Fruit fly (Drosophila melanogaster) whole organism, embryonic: ENCODE data around the gene CG10035.

ENCODE experiments used
- Abd-B ChIP-seq: fragments of 200-800 bp; sonication (Bioruptor generic); optimal IDR thresholded peaks from 2 replicates; lab custom pipeline; 2018; ENCODE audit warnings: missing biosample characterization, mild to moderate bottlenecking, missing genetic modification characterization, moderate library complexity
- CG10431 ChIP-seq: fragments of 200-800 bp; sonication (Bioruptor generic); optimal IDR thresholded peaks from 3 replicates; lab custom pipeline; 2018; ENCODE audit warnings: missing biosample characterization, mild to moderate bottlenecking, missing genetic modification characterization
- CG11560 ChIP-seq: fragments of 200-800 bp; sonication (Bioruptor generic); IDR thresholded peaks from 3 replicates; pipeline ENCODE4 v1.3.6; 2022; ENCODE audit warnings: missing biosample characterization, missing genetic modification characterization
- CG11723 ChIP-seq: fragments of 200-800 bp; sonication (Bioruptor generic); optimal IDR thresholded peaks from 2 replicates; lab custom pipeline; 2017; ENCODE audit warnings: missing biosample characterization, mild to moderate bottlenecking, missing genetic modification characterization
- CG12071 ChIP-seq: fragments of 200-800 bp; sonication (Bioruptor generic); optimal IDR thresholded peaks from 3 replicates; lab custom pipeline; 2018; ENCODE audit warnings: missing biosample characterization, mild to moderate bottlenecking, missing genetic modification characterization
- CG12155 ChIP-seq: fragments of 200-800 bp; sonication (Bioruptor generic); optimal IDR thresholded peaks from 3 replicates; lab custom pipeline; 2016; ENCODE audit warnings: missing biosample characterization, missing genetic modification characterization
- CG13287 ChIP-seq: fragments of 200-800 bp; sonication (Bioruptor generic); IDR thresholded peaks from 2 replicates; pipeline ENCODE4 v1.3.6; 2022; ENCODE audit warnings: missing biosample characterization, missing genetic modification characterization; ENCODE audit not compliant: partially characterized antibody
- CG13624 ChIP-seq: fragments of 200-800 bp; sonication (Bioruptor generic); optimal IDR thresholded peaks from 2 replicates; lab custom pipeline; 2016; ENCODE audit warnings: missing biosample characterization, missing genetic modification characterization
- CG15073 ChIP-seq: fragments of 200-800 bp; sonication (Bioruptor generic); optimal IDR thresholded peaks from 2 replicates; lab custom pipeline; 2016; ENCODE audit warnings: missing biosample characterization, missing genetic modification characterization
- CG17328 ChIP-seq: fragments of 200-800 bp; sonication (Bioruptor generic); IDR thresholded peaks from 2 replicates; pipeline ENCODE4 v1.3.6; 2022; ENCODE audit warnings: missing biosample characterization, missing genetic modification characterization
- CG17568 ChIP-seq: fragments of 200-800 bp; sonication (Bioruptor generic); optimal IDR thresholded peaks from 2 replicates; lab custom pipeline; 2018; ENCODE audit warnings: missing biosample characterization, mild to moderate bottlenecking, missing genetic modification characterization, moderate library complexity
- CG18262 ChIP-seq: fragments of 200-800 bp; optimal IDR thresholded peaks from 3 replicates; lab custom pipeline; 2019; ENCODE audit warnings: missing biosample characterization, mild to moderate bottlenecking, missing genetic modification characterization, moderate library complexity
- CG32767 ChIP-seq: fragments of 200-800 bp; sonication (Bioruptor generic); IDR thresholded peaks from 2 replicates; pipeline ENCODE4 v1.3.6; 2022; ENCODE audit warnings: missing biosample characterization, missing genetic modification characterization
- CG34224 ChIP-seq: fragments of 200-800 bp; sonication (Bioruptor generic); IDR thresholded peaks from 3 replicates; pipeline ENCODE4 v1.3.6; 2022; ENCODE audit warnings: missing biosample characterization, missing genetic modification characterization; ENCODE audit not compliant: partially characterized antibody
- CG3995 ChIP-seq: fragments of 200-800 bp; sonication (Bioruptor generic); optimal IDR thresholded peaks from 3 replicates; lab custom pipeline; 2016; ENCODE audit warnings: missing biosample characterization, missing genetic modification characterization
- CG5180 ChIP-seq: fragments of 200-800 bp; sonication (Bioruptor generic); optimal IDR thresholded peaks from 3 replicates; lab custom pipeline; 2017; ENCODE audit warnings: missing biosample characterization, missing genetic modification characterization, mild to moderate bottlenecking, moderate library complexity, missing genetic modification reagents
- CG5953 ChIP-seq: fragments of 200-800 bp; sonication (Bioruptor generic); IDR thresholded peaks from 2 replicates; pipeline ENCODE4 v1.3.6; 2022; ENCODE audit warnings: missing biosample characterization, missing genetic modification characterization
- CG7928 ChIP-seq: fragments of 200-800 bp; sonication (Bioruptor generic); optimal IDR thresholded peaks from 2 replicates; lab custom pipeline; 2017; ENCODE audit warnings: missing biosample characterization, mild to moderate bottlenecking, missing genetic modification characterization
- Dad ChIP-seq: fragments of 200-800 bp; sonication (Bioruptor generic); optimal IDR thresholded peaks from 3 replicates; lab custom pipeline; 2016; ENCODE audit warnings: missing biosample characterization, missing genetic modification characterization
- HLHmδ ChIP-seq: fragments of 200-800 bp; sonication (Bioruptor generic); optimal IDR thresholded peaks from 2 replicates; lab custom pipeline; 2018; ENCODE audit warnings: missing biosample characterization, mild to moderate bottlenecking, missing genetic modification characterization, moderate library complexity
- Hr51 ChIP-seq, 2 experiments: fragments of 200-800 bp; sonication (Bioruptor generic); optimal IDR thresholded peaks; 2 replicates in 1 of 2; 3 replicates in 1 of 2; lab custom pipeline; 2016 to 2018; ENCODE audit warnings: missing biosample characterization in 2 of 2, missing genetic modification characterization in 2 of 2, mild to moderate bottlenecking in 1 of 2, moderate library complexity in 1 of 2
- Hsf ChIP-seq: fragments of 200-800 bp; sonication (Bioruptor generic); optimal IDR thresholded peaks from 3 replicates; lab custom pipeline; 2016; ENCODE audit warnings: missing biosample characterization, missing genetic modification characterization
- Lpt ChIP-seq: fragments of >200 bp; optimal IDR thresholded peaks from 2 replicates; lab custom pipeline; 2018; ENCODE audit warnings: missing biosample characterization, missing genetic modification characterization
- MESR4 ChIP-seq: fragments of 200-800 bp; sonication (Bioruptor generic); optimal IDR thresholded peaks from 2 replicates; lab custom pipeline; 2018; ENCODE audit warnings: missing biosample characterization, mild to moderate bottlenecking, missing genetic modification characterization, moderate library complexity
- Mad ChIP-seq: fragments of 200-800 bp; sonication (Bioruptor generic); optimal IDR thresholded peaks from 2 replicates; lab custom pipeline; 2016; ENCODE audit warnings: missing biosample characterization, missing genetic modification characterization
- Rfx ChIP-seq: fragments of 200-800 bp; sonication (Bioruptor generic); IDR thresholded peaks from 2 replicates; pipeline ENCODE4 v1.3.6; 2022; ENCODE audit warnings: missing biosample characterization, missing genetic modification characterization
- Sry-δ ChIP-seq: fragments of 200-800 bp; sonication (Bioruptor generic); optimal IDR thresholded peaks from 2 replicates; lab custom pipeline; 2016; ENCODE audit warnings: missing biosample characterization, missing genetic modification characterization
- cato ChIP-seq: fragments of 200-800 bp; sonication (Bioruptor generic); optimal IDR thresholded peaks from 2 replicates; lab custom pipeline; 2016; ENCODE audit warnings: missing biosample characterization, missing genetic modification characterization, borderline replicate concordance
- dati ChIP-seq: fragments of 200-800 bp; sonication (Bioruptor generic); IDR thresholded peaks from 2 replicates; pipeline ENCODE4 v1.3.6; 2022; ENCODE audit warnings: missing biosample characterization, missing genetic modification characterization
- dimm ChIP-seq: fragments of 200-800 bp; sonication (Bioruptor generic); IDR thresholded peaks from 2 replicates; pipeline ENCODE4 v1.3.6; 2022; ENCODE audit warnings: missing biosample characterization, missing genetic modification characterization
- fru ChIP-seq: fragments of >200 bp; optimal IDR thresholded peaks from 2 replicates; lab custom pipeline; 2017
- gce ChIP-seq: fragments of 200-800 bp; sonication (Bioruptor generic); IDR thresholded peaks from 3 replicates; pipeline ENCODE4 v1.3.6; 2022; ENCODE audit warnings: missing biosample characterization, missing genetic modification characterization
- gsb-n ChIP-seq: fragments of 200-800 bp; sonication (Bioruptor generic); optimal IDR thresholded peaks from 3 replicates; lab custom pipeline; 2018; ENCODE audit warnings: missing biosample characterization, mild to moderate bottlenecking, missing genetic modification characterization
- gt ChIP-seq: fragments of 200-800 bp; sonication (Bioruptor generic); IDR thresholded peaks from 2 replicates; pipeline ENCODE4 v1.3.6; 2022; ENCODE audit warnings: missing biosample characterization, missing genetic modification characterization
- hkb ChIP-seq, 2 experiments: fragments of 200-800 bp in 1 of 2; fragments of >200 bp in 1 of 2; sonication (Bioruptor generic) in 1 of 2; IDR thresholded peaks in 1 of 2; optimal IDR thresholded peaks in 1 of 2; 2 replicates each; pipeline versions ENCODE4 v1.3.6 to Lab custom; 2017 to 2022; ENCODE audit warnings: missing biosample characterization in 1 of 2, missing genetic modification characterization in 1 of 2
- lmd ChIP-seq: fragments of 200-800 bp; sonication (Bioruptor generic); IDR thresholded peaks from 2 replicates; pipeline ENCODE4 v1.3.6; 2022; ENCODE audit warnings: missing biosample characterization, missing genetic modification characterization
- pan ChIP-seq, 4 experiments: fragments of >200 bp in 3 of 4; fragments of 200-800 bp in 1 of 4; sonication (Bioruptor generic) in 1 of 4; optimal IDR thresholded peaks in 3 of 4; IDR thresholded peaks in 1 of 4; 2 replicates each; pipeline versions ENCODE4 v1.3.6 to Lab custom; 2017 to 2022; ENCODE audit warnings: missing biosample characterization in 2 of 4, missing genetic modification characterization in 2 of 4, mixed read lengths in 1 of 4
- pfk ChIP-seq: fragments of 200-800 bp; sonication (Bioruptor generic); optimal IDR thresholded peaks from 2 replicates; lab custom pipeline; 2018; ENCODE audit warnings: missing biosample characterization, mild to moderate bottlenecking, missing genetic modification characterization, moderate library complexity
- phol ChIP-seq: fragments of 200-800 bp; sonication (Bioruptor generic); optimal IDR thresholded peaks from 3 replicates; lab custom pipeline; 2018; ENCODE audit warnings: missing biosample characterization, mild to moderate bottlenecking, missing genetic modification characterization, moderate library complexity
- pzg ChIP-seq: fragments of 200-800 bp; sonication (Bioruptor generic); optimal IDR thresholded peaks from 3 replicates; lab custom pipeline; 2018; ENCODE audit warnings: missing biosample characterization, mild to moderate bottlenecking, missing genetic modification characterization, moderate library complexity
- sens-2 ChIP-seq: fragments of 200-800 bp; sonication (Bioruptor generic); IDR thresholded peaks from 2 replicates; pipeline ENCODE4 v1.3.6; 2022; ENCODE audit warnings: missing biosample characterization, missing genetic modification characterization
- shn ChIP-seq: fragments of 200-800 bp; sonication (Bioruptor generic); optimal IDR thresholded peaks from 3 replicates; lab custom pipeline; 2016; ENCODE audit warnings: missing biosample characterization, missing genetic modification characterization
- sima ChIP-seq: fragments of 200-800 bp; sonication (Bioruptor generic); optimal IDR thresholded peaks from 2 replicates; lab custom pipeline; 2016; ENCODE audit warnings: missing biosample characterization, missing genetic modification characterization
- so ChIP-seq: fragments of 200-800 bp; sonication (Bioruptor generic); IDR thresholded peaks from 3 replicates; pipeline ENCODE4 v1.3.6; 2022; ENCODE audit warnings: missing biosample characterization, missing genetic modification characterization
- sqz ChIP-seq: fragments of 200-800 bp; sonication (Bioruptor generic); optimal IDR thresholded peaks from 3 replicates; lab custom pipeline; 2018; ENCODE audit warnings: missing biosample characterization, mild to moderate bottlenecking, missing genetic modification characterization
- wor ChIP-seq: fragments of 200-800 bp; sonication (Bioruptor generic); IDR thresholded peaks from 2 replicates; pipeline ENCODE4 v1.3.6; 2022; ENCODE audit warnings: missing biosample characterization, missing genetic modification characterization
- yki ChIP-seq: fragments of >200 bp; optimal IDR thresholded peaks from 3 replicates; lab custom pipeline; 2018
- zfh2 ChIP-seq: fragments of 200-800 bp; sonication (Bioruptor generic); optimal IDR thresholded peaks from 2 replicates; lab custom pipeline; 2016; ENCODE audit warnings: missing biosample characterization, missing genetic modification characterization

CG10035 gene

DNA sequence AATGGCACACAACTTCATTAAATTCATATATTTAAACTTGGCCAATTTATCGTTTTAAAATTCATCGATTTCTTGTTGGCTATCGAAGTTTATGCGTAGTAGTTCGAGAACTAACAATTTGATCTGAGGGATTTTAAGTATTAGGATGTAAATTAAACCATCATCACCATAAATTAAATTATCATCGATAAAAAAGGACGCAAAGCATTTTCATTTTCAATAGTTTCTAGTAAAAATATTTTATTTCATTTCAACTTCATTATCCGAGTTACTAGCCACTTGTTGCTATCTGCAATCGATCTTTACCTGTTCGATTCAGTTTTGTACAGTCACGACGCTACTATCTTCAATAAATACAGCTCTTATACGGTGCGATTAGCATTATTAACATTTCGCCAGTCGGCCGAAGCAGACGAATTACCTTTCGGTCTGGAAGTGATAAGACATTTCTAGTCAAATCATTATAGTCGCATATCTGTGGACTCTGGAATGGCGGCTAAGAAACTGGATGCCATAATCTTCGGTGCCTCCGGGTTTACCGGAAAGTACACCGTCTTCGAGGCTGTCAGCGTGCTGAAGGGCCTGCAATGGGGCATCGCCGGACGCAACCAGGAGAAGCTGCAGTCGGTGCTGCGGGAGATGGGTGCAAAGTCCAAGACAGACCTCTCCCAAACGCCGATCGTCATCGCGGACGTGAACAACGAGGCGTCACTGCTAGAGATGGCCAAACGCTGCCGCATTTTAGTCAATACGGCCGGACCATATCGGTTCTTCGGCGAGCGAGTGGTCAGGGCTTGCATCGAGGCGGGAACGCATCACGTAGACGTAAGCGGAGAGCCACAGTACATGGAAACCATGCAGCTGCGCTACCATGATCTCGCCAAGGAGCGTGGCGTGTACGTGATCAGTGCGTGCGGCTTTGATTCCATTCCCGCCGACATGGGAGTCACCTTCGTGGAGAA, 24.0 kb upstream of the CG10035 start, which contains the start of gene CG5167 (continued):
- no peak for TF ChIP-seq Rfx (GFP tag; lab: Robert Waterston, UW)
- TF ChIP-seq lmd (GFP tag; lab: Robert Waterston, UW) = peak; percentile 16; the same call in 1 of the 2 replicates
- no peak for TF ChIP-seq shn (GFP tag; lab: Kevin White, UChicago)
- TF ChIP-seq pan (optimal IDR thresholded peaks at IDR 0.05; lab: Kevin White, UChicago) = no peak
- no peak for TF ChIP-seq pan (GFP tag; optimal IDR thresholded peaks at IDR 0.05 in 1 of 2, IDR thresholded peaks at IDR 0.05 in 1 of 2)
- TF ChIP-seq sens-2 (GFP tag; lab: Robert Waterston, UW) = no peak
- TF ChIP-seq Mad (GFP tag; lab: Kevin White, UChicago) = no peak
- no peak for TF ChIP-seq fru (lab: Kevin White, UChicago)
- TF ChIP-seq gt (GFP tag; lab: Robert Waterston, UW) = no peak
- peak; percentile 33 for TF ChIP-seq MESR4
- no peak for TF ChIP-seq HLHmδ
- TF ChIP-seq Sry-δ (GFP tag; lab: Kevin White, UChicago) = peak; percentile 45
- peak in 1 of 2 experiments; percentile 48 for TF ChIP-seq Hr51 (GFP tag; optimal IDR thresholded peaks at IDR 0.05; lab: Kevin White, UChicago)
- TF ChIP-seq hkb (optimal IDR thresholded peaks at IDR 0.05; lab: Kevin White, UChicago) = no peak
- TF ChIP-seq hkb (GFP tag; IDR thresholded peaks at IDR 0.05; lab: Robert Waterston, UW) = peak; percentile 59
- no peak for TF ChIP-seq Hsf
- TF ChIP-seq CG12155 (GFP tag; lab: Kevin White, UChicago) = peak; percentile 38
- no peak for TF ChIP-seq CG32767 (GFP tag; lab: Robert Waterston, UW)
- peak; percentile 7 for TF ChIP-seq gsb-n (tag; lab: Kevin White, UChicago)
- TF ChIP-seq Lpt (GFP tag; lab: Kevin White, UChicago) = no peak
- no peak for TF ChIP-seq CG17568 (GFP tag; lab: Kevin White, UChicago)
- TF ChIP-seq Abd-B (GFP tag; lab: Kevin White, UChicago) = no peak
- no peak for TF ChIP-seq dimm (GFP tag; lab: Robert Waterston, UW)
- peak; percentile 48 for TF ChIP-seq phol (tag; lab: Kevin White, UChicago)
- peak; percentile 52; the same call in 1 of the 2 replicates for TF ChIP-seq CG13287 (GFP tag; lab: Robert Waterston, UW)
- no peak for TF ChIP-seq CG7928
- peak; percentile 5 for TF ChIP-seq pzg (GFP tag; lab: Kevin White, UChicago)
- TF ChIP-seq pfk (GFP tag; lab: Kevin White, UChicago) = no peak
- 0 out of 3 replicates have a peak, but pooled peaks have one; percentile 21 for TF ChIP-seq so (GFP tag; lab: Robert Waterston, UW)
- no peak for TF ChIP-seq CG11723 (GFP tag; lab: Kevin White, UChicago)
- peak; percentile 2 for TF ChIP-seq sqz (GFP tag; lab: Kevin White, UChicago)
- no peak for TF ChIP-seq CG13624 (GFP tag; lab: Kevin White, UChicago)
- TF ChIP-seq wor (GFP tag; lab: Robert Waterston, UW) = no peak
- TF ChIP-seq CG5953 (GFP tag; lab: Robert Waterston, UW) = no peak
- no peak for TF ChIP-seq Dad (GFP tag; lab: Kevin White, UChicago)
- no peak for TF ChIP-seq sima (GFP tag; lab: Kevin White, UChicago)
- TF ChIP-seq CG18262 = peak; percentile 58
- no peak for TF ChIP-seq zfh2 (GFP tag; lab: Kevin White, UChicago)
- no peak for TF ChIP-seq CG10431
- peak; percentile 43; the same call in 2 of the 3 replicates for TF ChIP-seq CG34224 (GFP tag; lab: Robert Waterston, UW)
- no peak for TF ChIP-seq CG5180 (GFP tag; lab: Kevin White, UChicago)
- TF ChIP-seq CG17328 (GFP tag; lab: Robert Waterston, UW) = peak; percentile 54
- no peak for TF ChIP-seq yki (lab: Kevin White, UChicago)
- no peak for TF ChIP-seq cato
- TF ChIP-seq CG3995 (GFP tag; lab: Kevin White, UChicago) = peak; percentile 51
- TF ChIP-seq gce = 0 out of 3 replicates have a peak, but pooled peaks have one; percentile 30
- TF ChIP-seq CG15073 (GFP tag; lab: Kevin White, UChicago) = no peak
- no peak for TF ChIP-seq dati
- TF ChIP-seq CG12071 (GFP tag; lab: Kevin White, UChicago) = no peak
- TF ChIP-seq CG11560 (tag; lab: Robert Waterston, UW) = no peak
